Fruit fly (Drosophila melanogaster) whole organism, embryonic: Measurements from ENCODE around the gene CG5934.
A peak's percentile ranks its signal among the peaks of the same experiment; 100 is the strongest.

Experiments used
- Awh ChIP-seq: fragments of 200-800 bp; sonication (Bioruptor generic); IDR thresholded peaks from 2 replicates; pipeline ENCODE4, ENCODE4 v1.3.6; 2022; ENCODE audit warnings: missing biosample characterization, missing genetic modification characterization
- CG1024 ChIP-seq: fragments of 200-800 bp; sonication (Bioruptor generic); IDR thresholded peaks from 2 replicates; pipeline ENCODE4 v1.3.6; 2022; ENCODE audit warnings: missing biosample characterization, missing genetic modification characterization
- CG10431 ChIP-seq: fragments of 200-800 bp; sonication (Bioruptor generic); optimal IDR thresholded peaks from 3 replicates; lab custom pipeline; 2018; ENCODE audit warnings: missing biosample characterization, mild to moderate bottlenecking, missing genetic modification characterization
- CG11085 ChIP-seq: fragments of 200-800 bp; sonication (Bioruptor generic); IDR thresholded peaks from 2 replicates; pipeline ENCODE4 v1.3.6; 2022; ENCODE audit warnings: missing biosample characterization, missing genetic modification characterization
- CG1233 ChIP-seq: fragments of 200-800 bp; sonication (Bioruptor generic); optimal IDR thresholded peaks from 4 replicates; lab custom pipeline; 2018; ENCODE audit warnings: missing biosample characterization, mild to moderate bottlenecking, missing genetic modification characterization
- CG13296 ChIP-seq: fragments of 200-800 bp; sonication (Bioruptor generic); optimal IDR thresholded peaks from 3 replicates; lab custom pipeline; 2018; ENCODE audit warnings: missing biosample characterization, mild to moderate bottlenecking, missing genetic modification characterization
- CG13894 ChIP-seq: fragments of 200-800 bp; sonication (Bioruptor generic); optimal IDR thresholded peaks from 3 replicates; lab custom pipeline; 2018; ENCODE audit warnings: missing biosample characterization, mild to moderate bottlenecking, missing genetic modification characterization, moderate library complexity
- CG1832 ChIP-seq: fragments of 200-800 bp; sonication (Bioruptor generic); optimal IDR thresholded peaks from 2 replicates; lab custom pipeline; 2017; ENCODE audit warnings: missing biosample characterization, mild to moderate bottlenecking, missing genetic modification characterization, inconsistent platforms
- CG2199 ChIP-seq: fragments of 200-800 bp; sonication (Bioruptor generic); IDR thresholded peaks from 3 replicates; pipeline ENCODE4 v1.3.6; 2022; ENCODE audit warnings: missing biosample characterization, missing genetic modification characterization
- CG30020 ChIP-seq: fragments of 200-800 bp; optimal IDR thresholded peaks from 2 replicates; lab custom pipeline; 2019; ENCODE audit warnings: missing biosample characterization, mild to moderate bottlenecking, missing genetic modification characterization, moderate library complexity
- CG3163 ChIP-seq: fragments of 200-800 bp; sonication (Bioruptor generic); optimal IDR thresholded peaks from 3 replicates; lab custom pipeline; 2016; ENCODE audit warnings: missing biosample characterization, missing genetic modification characterization
- CG43689 ChIP-seq: fragments of 200-800 bp; sonication (Bioruptor generic); IDR thresholded peaks from 2 replicates; pipeline ENCODE4 v1.3.6; 2022; ENCODE audit warnings: missing biosample characterization, missing genetic modification characterization
- CG4854 ChIP-seq: fragments of 200-800 bp; sonication (Bioruptor generic); optimal IDR thresholded peaks from 2 replicates; lab custom pipeline; 2016; ENCODE audit warnings: missing biosample characterization, missing genetic modification characterization, inconsistent platforms
- CG5953 ChIP-seq: fragments of 200-800 bp; sonication (Bioruptor generic); IDR thresholded peaks from 2 replicates; pipeline ENCODE4 v1.3.6; 2022; ENCODE audit warnings: missing biosample characterization, missing genetic modification characterization
- CG7963 ChIP-seq: fragments of 200-800 bp; sonication (Bioruptor generic); IDR thresholded peaks from 3 replicates; pipeline ENCODE4 v1.3.6; 2022; ENCODE audit warnings: missing biosample characterization, missing genetic modification characterization; ENCODE audit not compliant: partially characterized antibody
- CG9609 ChIP-seq: fragments of 200-800 bp; sonication (Bioruptor generic); optimal IDR thresholded peaks from 3 replicates; lab custom pipeline; 2016; ENCODE audit warnings: missing biosample characterization, missing genetic modification characterization
- CTCF ChIP-seq: fragments of 200-800 bp; sonication (Bioruptor generic); optimal IDR thresholded peaks from 2 replicates; lab custom pipeline; 2017; ENCODE audit warnings: missing biosample characterization, mild to moderate bottlenecking, missing genetic modification characterization, moderate library complexity
- Camta ChIP-seq: fragments of 200-800 bp; sonication (Bioruptor generic); optimal IDR thresholded peaks from 2 replicates; lab custom pipeline; 2016; ENCODE audit warnings: missing biosample characterization, missing genetic modification characterization
- Dfd ChIP-seq, 2 experiments: fragments of >200 bp; optimal IDR thresholded peaks; 2 replicates each; lab custom pipeline; 2017; ENCODE audit warnings: missing biosample characterization in 2 of 2, missing genetic modification characterization in 2 of 2
- Doc2 ChIP-seq: fragments of 200-800 bp; sonication (Bioruptor generic); IDR thresholded peaks from 2 replicates; pipeline ENCODE4 v1.3.6; 2022; ENCODE audit warnings: missing biosample characterization, missing genetic modification characterization
- HLH3B ChIP-seq: fragments of 200-800 bp; sonication (Bioruptor generic); IDR thresholded peaks from 2 replicates; pipeline ENCODE4 v1.3.6; 2022; ENCODE audit warnings: missing biosample characterization, missing genetic modification characterization
- Hey ChIP-seq: fragments of 200-800 bp; sonication (Bioruptor generic); optimal IDR thresholded peaks from 3 replicates; lab custom pipeline; 2018; ENCODE audit warnings: missing biosample characterization, mild to moderate bottlenecking, missing genetic modification characterization
- Hr51 ChIP-seq, 2 experiments: fragments of 200-800 bp; sonication (Bioruptor generic); optimal IDR thresholded peaks; 2 replicates in 1 of 2; 3 replicates in 1 of 2; lab custom pipeline; 2016 to 2018; ENCODE audit warnings: missing biosample characterization in 2 of 2, missing genetic modification characterization in 2 of 2, mild to moderate bottlenecking in 1 of 2, moderate library complexity in 1 of 2
- Hr78 ChIP-seq, 2 experiments: fragments of 200-800 bp in 1 of 2; fragments of >200 bp in 1 of 2; sonication (Bioruptor generic) in 1 of 2; optimal IDR thresholded peaks; 2 replicates each; lab custom pipeline; 2017 to 2019; ENCODE audit warnings: missing biosample characterization in 2 of 2, missing genetic modification characterization in 2 of 2, mild to moderate bottlenecking in 1 of 2, moderate library complexity in 1 of 2
- Jarid2 ChIP-seq: fragments of 200-800 bp; sonication (Bioruptor generic); optimal IDR thresholded peaks from 3 replicates; lab custom pipeline; 2017; ENCODE audit warnings: mild to moderate bottlenecking, missing biosample characterization, missing genetic modification reagents, missing genetic modification characterization
- Lhr ChIP-seq: fragments of 200-800 bp; sonication (Bioruptor generic); optimal IDR thresholded peaks from 3 replicates; lab custom pipeline; 2017; ENCODE audit warnings: mild to moderate bottlenecking, missing biosample characterization, missing genetic modification reagents, missing genetic modification characterization
- Sry-β ChIP-seq: fragments of 200-800 bp; sonication (Bioruptor generic); optimal IDR thresholded peaks from 2 replicates; lab custom pipeline; 2018; ENCODE audit warnings: missing biosample characterization, mild to moderate bottlenecking, missing genetic modification characterization, moderate library complexity
- ab ChIP-seq: fragments of 200-800 bp; sonication (Bioruptor generic); optimal IDR thresholded peaks from 2 replicates; lab custom pipeline; 2016; ENCODE audit warnings: missing biosample characterization, missing genetic modification characterization
- aop ChIP-seq: fragments of 200-800 bp; sonication (Bioruptor generic); IDR thresholded peaks from 2 replicates; pipeline ENCODE4 v1.3.6; 2022; ENCODE audit warnings: missing biosample characterization, missing genetic modification characterization
- chn ChIP-seq: fragments of 200-800 bp; sonication (Bioruptor generic); optimal IDR thresholded peaks from 2 replicates; lab custom pipeline; 2016; ENCODE audit warnings: missing biosample characterization, missing genetic modification characterization
- ewg ChIP-seq: fragments of 200-800 bp; sonication (Bioruptor generic); optimal IDR thresholded peaks from 3 replicates; lab custom pipeline; 2017; ENCODE audit warnings: mild to moderate bottlenecking, missing biosample characterization, missing genetic modification reagents, missing genetic modification characterization
- fd64A ChIP-seq: fragments of 200-800 bp; sonication (Bioruptor generic); optimal IDR thresholded peaks from 3 replicates; lab custom pipeline; 2018; ENCODE audit warnings: missing biosample characterization, mild to moderate bottlenecking, missing genetic modification characterization
- gcm ChIP-seq: fragments of 200-800 bp; sonication (Bioruptor generic); optimal IDR thresholded peaks from 2 replicates; lab custom pipeline; 2019; ENCODE audit warnings: missing biosample characterization, mild to moderate bottlenecking, missing genetic modification characterization, moderate library complexity
- grau ChIP-seq: fragments of 200-800 bp; optimal IDR thresholded peaks from 3 replicates; lab custom pipeline; 2019; ENCODE audit warnings: missing biosample characterization, mild to moderate bottlenecking, missing genetic modification characterization, moderate library complexity
- gsb-n ChIP-seq: fragments of 200-800 bp; sonication (Bioruptor generic); optimal IDR thresholded peaks from 3 replicates; lab custom pipeline; 2018; ENCODE audit warnings: missing biosample characterization, mild to moderate bottlenecking, missing genetic modification characterization
- her ChIP-seq: fragments of 200-800 bp; sonication (Bioruptor generic); optimal IDR thresholded peaks from 2 replicates; lab custom pipeline; 2016; ENCODE audit warnings: missing biosample characterization, missing genetic modification characterization
- jing ChIP-seq: fragments of 200-800 bp; sonication (Bioruptor generic); optimal IDR thresholded peaks from 2 replicates; lab custom pipeline; 2018; ENCODE audit warnings: missing biosample characterization, mild to moderate bottlenecking, missing genetic modification characterization
- jumu ChIP-seq: fragments of 200-800 bp; sonication (Bioruptor generic); optimal IDR thresholded peaks from 3 replicates; lab custom pipeline; 2016; ENCODE audit warnings: missing biosample characterization, missing genetic modification characterization
- lilli ChIP-seq: fragments of 200-800 bp; sonication (Bioruptor generic); optimal IDR thresholded peaks from 3 replicates; lab custom pipeline; 2016; ENCODE audit warnings: missing biosample characterization, missing genetic modification characterization
- pho ChIP-seq: fragments of 200-800 bp; sonication (Bioruptor generic); optimal IDR thresholded peaks from 2 replicates; lab custom pipeline; 2016; ENCODE audit warnings: missing biosample characterization, missing genetic modification characterization
- pita ChIP-seq: fragments of 200-800 bp; sonication (Bioruptor generic); optimal IDR thresholded peaks from 2 replicates; lab custom pipeline; 2017; ENCODE audit warnings: missing biosample characterization, mild to moderate bottlenecking, missing genetic modification characterization
- pros ChIP-seq: fragments of 200-800 bp; sonication (Bioruptor generic); optimal IDR thresholded peaks from 3 replicates; lab custom pipeline; 2019; ENCODE audit warnings: missing biosample characterization, mild to moderate bottlenecking, missing genetic modification characterization, moderate library complexity
- psq ChIP-seq: fragments of 200-800 bp; sonication (Bioruptor generic); optimal IDR thresholded peaks from 2 replicates; lab custom pipeline; 2017; ENCODE audit warnings: missing biosample characterization, missing genetic modification characterization
- ranshi ChIP-seq: fragments of 200-800 bp; sonication (Bioruptor generic); IDR thresholded peaks from 2 replicates; pipeline ENCODE4 v1.3.6; 2022; ENCODE audit warnings: missing biosample characterization, missing genetic modification characterization
- sc ChIP-seq, 3 experiments: fragments of >200 bp in 2 of 3; fragments of 200-800 bp in 1 of 3; sonication (Bioruptor generic) in 1 of 3; optimal IDR thresholded peaks; 2 replicates in 2 of 3; 3 replicates in 1 of 3; lab custom pipeline; 2017; ENCODE audit warnings: mild to moderate bottlenecking in 1 of 3, missing biosample characterization in 1 of 3, missing genetic modification characterization in 1 of 3, missing genetic modification reagents in 1 of 3
- slou ChIP-seq: fragments of 200-800 bp; sonication (Bioruptor generic); optimal IDR thresholded peaks from 3 replicates; lab custom pipeline; 2016; ENCODE audit warnings: missing biosample characterization, missing genetic modification characterization
- so ChIP-seq: fragments of 200-800 bp; sonication (Bioruptor generic); IDR thresholded peaks from 3 replicates; pipeline ENCODE4 v1.3.6; 2022; ENCODE audit warnings: missing biosample characterization, missing genetic modification characterization
- trem ChIP-seq: fragments of 200-800 bp; optimal IDR thresholded peaks from 3 replicates; lab custom pipeline; 2019; ENCODE audit warnings: missing biosample characterization, mild to moderate bottlenecking, missing genetic modification characterization, moderate library complexity
- tup ChIP-seq: fragments of 200-800 bp; sonication (Bioruptor generic); optimal IDR thresholded peaks from 2 replicates; lab custom pipeline; 2016; ENCODE audit warnings: missing biosample characterization, mild to moderate bottlenecking, missing genetic modification characterization, moderate library complexity
- unpg ChIP-seq: fragments of 200-800 bp; sonication (Bioruptor generic); optimal IDR thresholded peaks from 3 replicates; lab custom pipeline; 2018; ENCODE audit warnings: missing biosample characterization, mild to moderate bottlenecking, missing genetic modification characterization, moderate library complexity
- usp ChIP-seq: fragments of >200 bp; optimal IDR thresholded peaks from 2 replicates; lab custom pipeline; 2017; ENCODE audit warnings: missing biosample characterization, missing genetic modification characterization

Gene CG5934

dm6 chr3R:27246264-27246663 is 27.2 kb upstream of the CG5934 start (continued):
- TF ChIP-seq ab (GFP tag; lab: Kevin White, UChicago), result no peak
- TF ChIP-seq Jarid2 (GFP tag; lab: Kevin White, UChicago), result peak; percentile 30
- TF ChIP-seq CG9609, result no peak
- peak; percentile 42 for TF ChIP-seq Lhr (GFP tag; lab: Kevin White, UChicago)
- TF ChIP-seq Doc2 (GFP tag; lab: Robert Waterston, UW), result no peak
- no peak for TF ChIP-seq CG1832
- peak; percentile 75 for TF ChIP-seq CG1233 (GFP tag; lab: Kevin White, UChicago)
- peak; percentile 87 for TF ChIP-seq trem (tag; lab: Kevin White, UChicago)
- TF ChIP-seq sc (optimal IDR thresholded peaks at IDR 0.05; lab: Kevin White, UChicago), result no peak
- TF ChIP-seq sc (GFP tag; optimal IDR thresholded peaks at IDR 0.05; lab: Kevin White, UChicago), result peak; percentile 39
- TF ChIP-seq Camta (GFP tag; lab: Kevin White, UChicago), result no peak
- peak; percentile 45; the same call in 1 of the 2 replicates for TF ChIP-seq CG1024 (GFP tag; lab: Robert Waterston, UW)
- TF ChIP-seq Sry-β (GFP tag; lab: Kevin White, UChicago), result no peak
- no peak for TF ChIP-seq CG4854 (GFP tag; lab: Kevin White, UChicago)
- peak; percentile 90 for TF ChIP-seq CG13296 (GFP tag; lab: Kevin White, UChicago)
- TF ChIP-seq grau (tag; lab: Kevin White, UChicago), result peak; percentile 91
- peak; percentile 27 for TF ChIP-seq CG10431 (GFP tag; lab: Kevin White, UChicago)
- no peak for TF ChIP-seq usp (GFP tag; lab: Kevin White, UChicago)
- TF ChIP-seq CTCF (GFP tag; lab: Kevin White, UChicago), result peak; percentile 19
- no peak for TF ChIP-seq her
- peak; percentile 92 for TF ChIP-seq gsb-n (tag; lab: Kevin White, UChicago)
- peak; percentile 69 for TF ChIP-seq HLH3B (GFP tag; lab: Robert Waterston, UW)
- no peak for TF ChIP-seq chn (GFP tag; lab: Kevin White, UChicago)
- TF ChIP-seq ranshi (GFP tag; lab: Robert Waterston, UW), result 0 out of 2 replicates have a peak, but pooled peaks have one; percentile 39
- TF ChIP-seq CG13894 (tag; lab: Kevin White, UChicago), result peak; percentile 7
- TF ChIP-seq CG2199 (GFP tag; lab: Robert Waterston, UW), result no peak
- no peak for TF ChIP-seq pita (GFP tag; lab: Kevin White, UChicago)
- TF ChIP-seq Awh (GFP tag; lab: Robert Waterston, UW), result no peak
- no peak for TF ChIP-seq CG11085 (GFP tag; lab: Robert Waterston, UW)
- no peak for TF ChIP-seq Hey (tag; lab: Kevin White, UChicago)
- TF ChIP-seq gcm (GFP tag; lab: Kevin White, UChicago), result peak; percentile 93
- peak; percentile 68 for TF ChIP-seq CG30020 (tag; lab: Kevin White, UChicago)
- no peak for TF ChIP-seq jing
- TF ChIP-seq so (GFP tag; lab: Robert Waterston, UW), result no peak
- TF ChIP-seq aop (GFP tag; lab: Robert Waterston, UW), result no peak
- no peak for TF ChIP-seq fd64A
- TF ChIP-seq pros (GFP tag; lab: Kevin White, UChicago), result peak; percentile 35
- peak; percentile 54 for TF ChIP-seq ewg (GFP tag; lab: Kevin White, UChicago)
- peak in 1 of 2 experiments; percentile 81 for TF ChIP-seq Hr78 (GFP tag; optimal IDR thresholded peaks at IDR 0.05; lab: Kevin White, UChicago)
- TF ChIP-seq lilli (GFP tag; lab: Kevin White, UChicago), result peak; percentile 1
- no peak for TF ChIP-seq Dfd (GFP tag; optimal IDR thresholded peaks at IDR 0.05; lab: Kevin White, UChicago)
- TF ChIP-seq unpg (GFP tag; lab: Kevin White, UChicago), result peak; percentile 88
- no peak for TF ChIP-seq jumu
- TF ChIP-seq tup (GFP tag; lab: Kevin White, UChicago), result no peak
- no peak for TF ChIP-seq CG43689 (GFP tag; lab: Robert Waterston, UW)
- peak in 1 of 2 experiments; percentile 94 for TF ChIP-seq Hr51 (GFP tag; optimal IDR thresholded peaks at IDR 0.05; lab: Kevin White, UChicago)
- TF ChIP-seq CG7963 (GFP tag; lab: Robert Waterston, UW), result no peak
- no peak for TF ChIP-seq CG5953 (GFP tag; lab: Robert Waterston, UW)
- TF ChIP-seq psq (GFP tag; lab: Kevin White, UChicago), result peak; percentile 52
- no peak for TF ChIP-seq slou (GFP tag; lab: Kevin White, UChicago)
- no peak for TF ChIP-seq CG3163 (GFP tag; lab: Kevin White, UChicago)
- TF ChIP-seq pho (GFP tag; lab: Kevin White, UChicago), result no peak
